Fruit fly (Drosophila melanogaster) whole organism, embryonic: ENCODE results near the gene UQCR-6.4L.
A peak's percentile ranks its signal among the peaks of the same experiment; 100 is the strongest.

Experiments used
- Awh ChIP-seq: fragments of 200-800 bp; sonication (Bioruptor generic); IDR thresholded peaks from 2 replicates; pipeline ENCODE4, ENCODE4 v1.3.6; 2022; ENCODE audit warnings: missing biosample characterization, missing genetic modification characterization
- CG10267 ChIP-seq: fragments of 200-800 bp; sonication (Bioruptor generic); optimal IDR thresholded peaks from 2 replicates; lab custom pipeline; 2018; ENCODE audit warnings: missing biosample characterization, mild to moderate bottlenecking, missing genetic modification characterization, moderate library complexity
- CG10274 ChIP-seq: fragments of 200-800 bp; sonication (Bioruptor generic); optimal IDR thresholded peaks from 3 replicates; lab custom pipeline; 2017; ENCODE audit warnings: missing biosample characterization, mild to moderate bottlenecking, missing genetic modification characterization
- CG10431 ChIP-seq: fragments of 200-800 bp; sonication (Bioruptor generic); optimal IDR thresholded peaks from 3 replicates; lab custom pipeline; 2018; ENCODE audit warnings: missing biosample characterization, mild to moderate bottlenecking, missing genetic modification characterization
- CG12391 ChIP-seq: fragments of 200-800 bp; sonication (Bioruptor generic); optimal IDR thresholded peaks from 3 replicates; lab custom pipeline; 2018; ENCODE audit warnings: missing biosample characterization, mild to moderate bottlenecking, missing genetic modification characterization, moderate library complexity
- CG13624 ChIP-seq: fragments of 200-800 bp; sonication (Bioruptor generic); optimal IDR thresholded peaks from 2 replicates; lab custom pipeline; 2016; ENCODE audit warnings: missing biosample characterization, missing genetic modification characterization
- CG15696 ChIP-seq: fragments of 200-800 bp; sonication (Bioruptor generic); optimal IDR thresholded peaks from 2 replicates; lab custom pipeline; 2019; ENCODE audit warnings: missing biosample characterization, mild to moderate bottlenecking, missing genetic modification characterization, moderate library complexity
- CG16813 ChIP-seq: fragments of 200-800 bp; sonication (Bioruptor generic); IDR thresholded peaks from 3 replicates; pipeline ENCODE4 v1.3.6; 2022; ENCODE audit warnings: missing biosample characterization, missing genetic modification characterization; ENCODE audit not compliant: partially characterized antibody
- CG2875 ChIP-seq: fragments of 200-800 bp; sonication (Bioruptor generic); optimal IDR thresholded peaks from 2 replicates; lab custom pipeline; 2017; ENCODE audit warnings: missing biosample characterization, mild to moderate bottlenecking, missing genetic modification characterization, missing genetic modification reagents
- CG30020 ChIP-seq: fragments of 200-800 bp; optimal IDR thresholded peaks from 2 replicates; lab custom pipeline; 2019; ENCODE audit warnings: missing biosample characterization, mild to moderate bottlenecking, missing genetic modification characterization, moderate library complexity
- CG32767 ChIP-seq: fragments of 200-800 bp; sonication (Bioruptor generic); IDR thresholded peaks from 2 replicates; pipeline ENCODE4 v1.3.6; 2022; ENCODE audit warnings: missing biosample characterization, missing genetic modification characterization
- CG3281 ChIP-seq: fragments of 200-800 bp; sonication (Bioruptor generic); optimal IDR thresholded peaks from 3 replicates; lab custom pipeline; 2017; ENCODE audit warnings: missing biosample characterization, mild to moderate bottlenecking, missing genetic modification characterization
- CG33557 ChIP-seq: fragments of 200-800 bp; sonication (Bioruptor generic); optimal IDR thresholded peaks from 2 replicates; lab custom pipeline; 2019; ENCODE audit warnings: missing biosample characterization, mild to moderate bottlenecking, missing genetic modification characterization, moderate library complexity
- CG3407 ChIP-seq: fragments of 200-800 bp; sonication (Bioruptor generic); optimal IDR thresholded peaks from 2 replicates; lab custom pipeline; 2018; ENCODE audit warnings: missing biosample characterization, mild to moderate bottlenecking, missing genetic modification characterization
- CG3726 ChIP-seq: fragments of 200-800 bp; sonication (Bioruptor generic); IDR thresholded peaks from 3 replicates; pipeline ENCODE4, ENCODE4 v1.3.6; 2022; ENCODE audit warnings: missing biosample characterization, missing genetic modification characterization
- CG4360 ChIP-seq: fragments of 200-800 bp; sonication (Bioruptor generic); IDR thresholded peaks from 2 replicates; pipeline ENCODE4 v1.3.6; 2022; ENCODE audit warnings: missing biosample characterization, missing genetic modification characterization
- CG5180 ChIP-seq: fragments of 200-800 bp; sonication (Bioruptor generic); optimal IDR thresholded peaks from 3 replicates; lab custom pipeline; 2017; ENCODE audit warnings: missing biosample characterization, missing genetic modification characterization, mild to moderate bottlenecking, moderate library complexity, missing genetic modification reagents
- CG5953 ChIP-seq: fragments of 200-800 bp; sonication (Bioruptor generic); IDR thresholded peaks from 2 replicates; pipeline ENCODE4 v1.3.6; 2022; ENCODE audit warnings: missing biosample characterization, missing genetic modification characterization
- CG7963 ChIP-seq: fragments of 200-800 bp; sonication (Bioruptor generic); IDR thresholded peaks from 3 replicates; pipeline ENCODE4 v1.3.6; 2022; ENCODE audit warnings: missing biosample characterization, missing genetic modification characterization; ENCODE audit not compliant: partially characterized antibody
- Dll ChIP-seq: fragments of 200-800 bp; sonication (Bioruptor generic); IDR thresholded peaks from 4 replicates; pipeline ENCODE4 v1.3.6; 2022; ENCODE audit warnings: missing biosample characterization, missing genetic modification characterization; ENCODE audit not compliant: partially characterized antibody
- Doc3 ChIP-seq: fragments of 200-800 bp; sonication (Bioruptor generic); IDR thresholded peaks from 3 replicates; pipeline ENCODE4 v1.3.6; 2022; ENCODE audit warnings: missing biosample characterization, missing genetic modification characterization; ENCODE audit not compliant: partially characterized antibody
- E2f2 ChIP-seq: fragments of 200-800 bp; sonication (Bioruptor generic); IDR thresholded peaks from 2 replicates; pipeline ENCODE4 v1.3.6; 2022; ENCODE audit warnings: missing biosample characterization, missing genetic modification characterization
- HLH4C ChIP-seq: fragments of 200-800 bp; sonication (Bioruptor generic); IDR thresholded peaks from 3 replicates; pipeline ENCODE4 v1.3.6; 2022; ENCODE audit warnings: missing biosample characterization, missing genetic modification characterization; ENCODE audit not compliant: partially characterized antibody
- Max ChIP-seq: fragments of 200-800 bp; sonication (Bioruptor generic); optimal IDR thresholded peaks from 2 replicates; lab custom pipeline; 2016; ENCODE audit warnings: missing biosample characterization, mild to moderate bottlenecking, missing genetic modification characterization
- Myb ChIP-seq: fragments of 200-800 bp; sonication (Bioruptor generic); optimal IDR thresholded peaks from 2 replicates; lab custom pipeline; 2016; ENCODE audit warnings: missing biosample characterization, missing genetic modification characterization
- Oaz ChIP-seq: fragments of 200-800 bp; sonication (Bioruptor generic); IDR thresholded peaks from 2 replicates; pipeline ENCODE4 v1.3.6; 2022; ENCODE audit warnings: missing biosample characterization, missing genetic modification characterization
- Side ChIP-seq: fragments of 200-800 bp; sonication (Bioruptor generic); optimal IDR thresholded peaks from 2 replicates; lab custom pipeline; 2016; ENCODE audit warnings: missing biosample characterization, missing genetic modification characterization
- Six4 ChIP-seq: fragments of 200-800 bp; sonication (Bioruptor generic); optimal IDR thresholded peaks from 2 replicates; lab custom pipeline; 2016; ENCODE audit warnings: missing biosample characterization, missing genetic modification characterization
- ab ChIP-seq: fragments of 200-800 bp; sonication (Bioruptor generic); optimal IDR thresholded peaks from 2 replicates; lab custom pipeline; 2016; ENCODE audit warnings: missing biosample characterization, missing genetic modification characterization
- amos ChIP-seq: fragments of 200-800 bp; sonication (Bioruptor generic); IDR thresholded peaks from 2 replicates; pipeline ENCODE4 v1.3.6; 2022; ENCODE audit warnings: missing biosample characterization, missing genetic modification characterization; ENCODE audit not compliant: partially characterized antibody
- ara ChIP-seq: fragments of 200-800 bp; sonication (Bioruptor generic); IDR thresholded peaks from 2 replicates; pipeline ENCODE4 v1.3.6; 2022; ENCODE audit warnings: missing biosample characterization, missing genetic modification characterization
- br ChIP-seq: fragments of >200 bp; optimal IDR thresholded peaks from 2 replicates; lab custom pipeline; 2017
- chinmo ChIP-seq: fragments of 200-800 bp; sonication (Bioruptor generic); IDR thresholded peaks from 4 replicates; pipeline ENCODE4 v1.3.6; 2022; ENCODE audit warnings: missing biosample characterization, missing genetic modification characterization; ENCODE audit not compliant: partially characterized antibody
- crol ChIP-seq: fragments of 200-800 bp; sonication (Bioruptor generic); IDR thresholded peaks from 2 replicates; pipeline ENCODE4 v1.3.6; 2022; ENCODE audit warnings: missing biosample characterization, missing genetic modification characterization
- danr ChIP-seq: fragments of 200-800 bp; sonication (Bioruptor generic); IDR thresholded peaks from 2 replicates; pipeline ENCODE4 v1.3.6; 2022; ENCODE audit warnings: missing biosample characterization, missing genetic modification characterization
- dmrt11E ChIP-seq: fragments of 200-800 bp; sonication (Bioruptor generic); optimal IDR thresholded peaks from 3 replicates; lab custom pipeline; 2018; ENCODE audit warnings: missing biosample characterization, mild to moderate bottlenecking, missing genetic modification characterization, moderate library complexity
- dysf ChIP-seq: fragments of 200-800 bp; sonication (Bioruptor generic); IDR thresholded peaks from 3 replicates; pipeline ENCODE4 v1.3.6; 2022; ENCODE audit warnings: missing biosample characterization, missing genetic modification characterization
- ewg ChIP-seq: fragments of 200-800 bp; sonication (Bioruptor generic); optimal IDR thresholded peaks from 3 replicates; lab custom pipeline; 2017; ENCODE audit warnings: mild to moderate bottlenecking, missing biosample characterization, missing genetic modification reagents, missing genetic modification characterization
- fd102C ChIP-seq: fragments of 200-800 bp; sonication (Bioruptor generic); optimal IDR thresholded peaks from 2 replicates; lab custom pipeline; 2018; ENCODE audit warnings: missing biosample characterization, mild to moderate bottlenecking, missing genetic modification characterization, moderate library complexity
- gcm ChIP-seq: fragments of 200-800 bp; sonication (Bioruptor generic); optimal IDR thresholded peaks from 2 replicates; lab custom pipeline; 2019; ENCODE audit warnings: missing biosample characterization, mild to moderate bottlenecking, missing genetic modification characterization, moderate library complexity
- gsb-n ChIP-seq: fragments of 200-800 bp; sonication (Bioruptor generic); optimal IDR thresholded peaks from 3 replicates; lab custom pipeline; 2018; ENCODE audit warnings: missing biosample characterization, mild to moderate bottlenecking, missing genetic modification characterization
- h ChIP-seq: fragments of >200 bp; optimal IDR thresholded peaks from 2 replicates; lab custom pipeline; 2017
- hb ChIP-seq: fragments of 200-800 bp; sonication (Bioruptor generic); IDR thresholded peaks from 3 replicates; pipeline ENCODE4 v1.3.6; 2022; ENCODE audit warnings: missing biosample characterization, missing genetic modification characterization; ENCODE audit not compliant: partially characterized antibody
- hth ChIP-seq: fragments of >200 bp; optimal IDR thresholded peaks from 2 replicates; lab custom pipeline; 2017; ENCODE audit warnings: inconsistent platforms
- lov ChIP-seq, 2 experiments: fragments of 200-800 bp in 1 of 2; fragments of >200 bp in 1 of 2; sonication (Bioruptor generic) in 1 of 2; IDR thresholded peaks in 1 of 2; optimal IDR thresholded peaks in 1 of 2; 2 replicates in 1 of 2; 3 replicates in 1 of 2; pipeline versions ENCODE4 v1.3.6 to Lab custom; 2017 to 2022; ENCODE audit warnings: missing biosample characterization in 1 of 2, missing genetic modification characterization in 1 of 2
- phol ChIP-seq: fragments of 200-800 bp; sonication (Bioruptor generic); optimal IDR thresholded peaks from 3 replicates; lab custom pipeline; 2018; ENCODE audit warnings: missing biosample characterization, mild to moderate bottlenecking, missing genetic modification characterization, moderate library complexity
- ssp ChIP-seq: fragments of 200-800 bp; sonication (Bioruptor generic); IDR thresholded peaks from 2 replicates; pipeline ENCODE4 v1.3.6; 2022; ENCODE audit warnings: missing biosample characterization, missing genetic modification characterization
- stwl ChIP-seq: fragments of 200-800 bp; sonication (Bioruptor generic); optimal IDR thresholded peaks from 3 replicates; lab custom pipeline; 2018; ENCODE audit warnings: missing biosample characterization, mild to moderate bottlenecking, missing genetic modification characterization, moderate library complexity
- wdn ChIP-seq: fragments of 200-800 bp; sonication (Bioruptor generic); IDR thresholded peaks from 2 replicates; pipeline ENCODE4 v1.3.6; 2022; ENCODE audit warnings: missing biosample characterization, missing genetic modification characterization

Gene UQCR-6.4L

DNA sequence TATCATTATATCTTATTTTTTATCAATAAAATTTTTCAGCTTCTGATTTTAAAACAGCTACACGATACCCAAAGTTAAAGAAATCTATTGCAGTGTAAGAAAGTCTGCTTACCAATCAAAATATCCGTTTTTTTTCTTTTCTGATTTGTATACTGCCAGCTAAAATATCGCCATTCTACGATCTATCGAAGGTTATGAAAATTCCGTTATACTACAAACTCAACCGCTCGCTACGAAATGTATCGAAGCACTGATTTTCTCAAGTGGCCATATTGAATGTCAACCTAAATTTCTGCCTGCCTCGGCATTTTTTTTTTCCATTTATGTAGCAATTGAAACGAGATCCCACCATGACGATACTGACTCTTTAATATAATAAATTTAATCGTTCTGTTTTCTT, 13.5 kb downstream of the UQCR-6.4L start, which contains the start of gene nxf2 (continued):
- TF ChIP-seq CG4360 (GFP tag; lab: Robert Waterston, UW) (no peak), CG16813 (peak; percentile 55; the same call in 2 of the 3 replicates), CG5180 (GFP tag; lab: Kevin White, UChicago) (no peak), CG2875 (GFP tag; lab: Kevin White, UChicago) (no peak), Dll (GFP tag; lab: Robert Waterston, UW) (peak; percentile 59; the same call in 2 of the 4 replicates), phol (tag; lab: Kevin White, UChicago) (peak; percentile 76), gcm (GFP tag; lab: Kevin White, UChicago) (no peak), ab (GFP tag; lab: Kevin White, UChicago) (no peak), gsb-n (tag; lab: Kevin White, UChicago) (no peak), Myb (peak; percentile 54), HLH4C (GFP tag; lab: Robert Waterston, UW) (0 out of 3 replicates have a peak, but pooled peaks have one; percentile 28), ewg (GFP tag; lab: Kevin White, UChicago) (no peak), CG3726 (GFP tag; lab: Robert Waterston, UW) (no peak), CG3407 (no peak), CG10267 (tag; lab: Kevin White, UChicago) (peak; percentile 76), CG15696 (tag; lab: Kevin White, UChicago) (no peak), stwl (tag; lab: Kevin White, UChicago) (peak; percentile 25), amos (peak; percentile 65), CG33557 (GFP tag; lab: Kevin White, UChicago) (no peak), Six4 (GFP tag; lab: Kevin White, UChicago) (no peak)

dm6 chr3L:16581201-16581705, 14.7 kb downstream of the UQCR-6.4L start, which contains the start of gene Smn:
Gene Smn, minus strand, starts transcription at chr3L:16581547.
- TF ChIP-seq br (lab: Kevin White, UChicago): no peak
- peak; percentile 50 for TF ChIP-seq Max (GFP tag; lab: Kevin White, UChicago)
- TF ChIP-seq CG30020 (tag; lab: Kevin White, UChicago): peak; percentile 31
- TF ChIP-seq hb (GFP tag; lab: Robert Waterston, UW): peak; percentile 83
- TF ChIP-seq Oaz (GFP tag; lab: Robert Waterston, UW): no peak
- no peak for TF ChIP-seq CG10431 (GFP tag; lab: Kevin White, UChicago)
- no peak for TF ChIP-seq danr
- TF ChIP-seq ara (GFP tag; lab: Robert Waterston, UW): no peak
- TF ChIP-seq hth (lab: Kevin White, UChicago): no peak
- TF ChIP-seq dysf (GFP tag; lab: Robert Waterston, UW): no peak
- TF ChIP-seq fd102C (GFP tag; lab: Kevin White, UChicago): no peak
- TF ChIP-seq CG2875 (GFP tag; lab: Kevin White, UChicago): no peak
- peak; percentile 78; the same call in 2 of the 4 replicates for TF ChIP-seq chinmo
- TF ChIP-seq CG13624: peak; percentile 13
- TF ChIP-seq dmrt11E: no peak
- TF ChIP-seq wdn (GFP tag; lab: Robert Waterston, UW): no peak
- TF ChIP-seq Awh: no peak
- TF ChIP-seq ssp (GFP tag; lab: Robert Waterston, UW): peak; percentile 36; the same call in 1 of the 2 replicates
- no peak for TF ChIP-seq CG10274 (GFP tag; lab: Kevin White, UChicago)
- TF ChIP-seq crol (GFP tag; lab: Robert Waterston, UW): no peak
- TF ChIP-seq Side (GFP tag; lab: Kevin White, UChicago): peak; percentile 67
- TF ChIP-seq h (lab: Kevin White, UChicago): no peak
- peak; percentile 31; the same call in 1 of the 2 replicates for TF ChIP-seq E2f2 (GFP tag; lab: Robert Waterston, UW)
- TF ChIP-seq CG7963 (GFP tag; lab: Robert Waterston, UW): peak; percentile 64; the same call in 2 of the 3 replicates
- no peak for TF ChIP-seq lov (optimal IDR thresholded peaks at IDR 0.05; lab: Kevin White, UChicago)
- no peak for TF ChIP-seq lov (GFP tag; IDR thresholded peaks at IDR 0.05; lab: Robert Waterston, UW)
- no peak for TF ChIP-seq CG32767
- peak; percentile 81 for TF ChIP-seq Doc3 (GFP tag; lab: Robert Waterston, UW)
- TF ChIP-seq CG3281 (GFP tag; lab: Kevin White, UChicago): peak; percentile 57
- peak; percentile 61 for TF ChIP-seq CG12391
- no peak for TF ChIP-seq CG5953 (GFP tag; lab: Robert Waterston, UW)
